Fruit fly (Drosophila melanogaster) whole organism, adult: ENCODE measurements around the gene Ir68a.

Source experiments
- CG12768 ChIP-seq: fragments of 200-800 bp; sonication (Bioruptor generic); optimal IDR thresholded peaks from 2 replicates; lab custom pipeline; 2017; ENCODE audit warnings: missing biosample characterization, missing genetic modification characterization, mild to moderate bottlenecking, moderate library complexity, missing genetic modification reagents
- CG14711 ChIP-seq: fragments of 200-800 bp; sonication (Bioruptor generic); optimal IDR thresholded peaks from 2 replicates; lab custom pipeline; 2018; ENCODE audit warnings: missing biosample characterization, mild to moderate bottlenecking, missing genetic modification characterization, moderate library complexity
- CG33017 ChIP-seq: fragments of 200-800 bp; sonication (Bioruptor generic); optimal IDR thresholded peaks from 2 replicates; lab custom pipeline; 2018; ENCODE audit warnings: missing biosample characterization, mild to moderate bottlenecking, missing genetic modification characterization, moderate library complexity
- CG5204 ChIP-seq: fragments of 200-800 bp; sonication (Bioruptor generic); optimal IDR thresholded peaks from 2 replicates; lab custom pipeline; 2016; ENCODE audit warnings: missing biosample characterization, missing genetic modification characterization
- CG7045 ChIP-seq: fragments of 200-800 bp; sonication (Bioruptor generic); optimal IDR thresholded peaks from 2 replicates; lab custom pipeline; 2017; ENCODE audit warnings: missing biosample characterization, mild to moderate bottlenecking, missing genetic modification characterization
- CG7101 ChIP-seq: fragments of 200-800 bp; sonication (Bioruptor generic); optimal IDR thresholded peaks from 2 replicates; lab custom pipeline; 2018; ENCODE audit warnings: missing biosample characterization, mild to moderate bottlenecking, missing genetic modification characterization, moderate library complexity
- Clk ChIP-seq: fragments of 200-800 bp; sonication (Bioruptor generic); optimal IDR thresholded peaks from 2 replicates; lab custom pipeline; 2017; ENCODE audit warnings: missing biosample characterization, missing genetic modification characterization
- Crg-1 ChIP-seq: fragments of 200-800 bp; sonication (Bioruptor generic); optimal IDR thresholded peaks from 2 replicates; lab custom pipeline; 2016; ENCODE audit warnings: missing biosample characterization, missing genetic modification characterization
- bab1 ChIP-seq: fragments of 200-800 bp; sonication (Bioruptor generic); optimal IDR thresholded peaks from 3 replicates; lab custom pipeline; 2019; ENCODE audit warnings: missing biosample characterization, mild to moderate bottlenecking, missing genetic modification characterization, moderate library complexity
- cic ChIP-seq: fragments of 200-800 bp; sonication (Bioruptor generic); optimal IDR thresholded peaks from 2 replicates; lab custom pipeline; 2017; ENCODE audit warnings: missing biosample characterization, mild to moderate bottlenecking, missing genetic modification characterization, moderate library complexity
- kay ChIP-seq: fragments of 200-800 bp; sonication (Bioruptor generic); peaks from one replicate; lab custom pipeline; 2016; ENCODE audit warnings: missing biosample characterization, missing genetic modification characterization, borderline replicate concordance
- ovo ChIP-seq: fragments of 200-800 bp; sonication (Bioruptor generic); optimal IDR thresholded peaks from 2 replicates; lab custom pipeline; 2016; ENCODE audit warnings: missing biosample characterization, missing genetic modification characterization
- tj ChIP-seq: fragments of 200-800 bp; sonication (Bioruptor generic); optimal IDR thresholded peaks from 3 replicates; lab custom pipeline; 2017; ENCODE audit warnings: missing biosample characterization, mild to moderate bottlenecking, missing genetic modification characterization, moderate library complexity
- toe ChIP-seq: fragments of 200-800 bp; sonication (Bioruptor generic); optimal IDR thresholded peaks from 2 replicates; lab custom pipeline; 2016; ENCODE audit warnings: missing biosample characterization, missing genetic modification characterization

DNA sequence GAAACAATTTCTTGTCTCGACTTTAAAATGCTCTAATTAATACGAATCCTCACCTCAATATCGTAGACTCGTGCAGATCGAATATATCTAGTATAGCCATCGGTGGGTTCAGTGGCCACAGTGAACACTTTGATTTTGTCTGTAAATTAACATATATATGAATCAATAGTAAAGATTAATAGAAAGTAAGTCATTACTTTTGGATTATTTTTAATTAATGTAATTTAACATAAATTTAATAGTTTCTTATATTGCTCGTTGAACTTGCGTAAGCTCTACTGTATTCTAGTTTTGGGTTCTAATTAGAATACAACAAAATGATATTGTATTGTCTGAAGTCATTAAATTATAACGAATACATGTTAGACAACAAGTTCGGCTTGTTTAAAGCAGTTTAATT lies 31.2 kb downstream of the Ir68a start:
- TF ChIP-seq CG33017 (no peak), CG5204 (GFP tag; lab: Kevin White, UChicago) (no peak), tj (no peak), CG7101 (tag; lab: Kevin White, UChicago) (peak; percentile 6), kay (peak; percentile 29), ovo (GFP tag; lab: Kevin White, UChicago) (no peak), CG14711 (tag; lab: Kevin White, UChicago) (no peak), toe (GFP tag; lab: Kevin White, UChicago) (no peak), bab1 (GFP tag; lab: Kevin White, UChicago) (no peak), CG12768 (no peak), Crg-1 (no peak), CG7045 (no peak), Clk (no peak), cic (no peak)
